Worm (Caenorhabditis elegans) whole organism, early embryonic: ENCODE results near the gene C11H1.9.

Source experiments
- F13C5.2 ChIP-seq: sonication (generic microtip); optimal IDR thresholded peaks from 2 replicates; lab custom pipeline; 2017; ENCODE audit warnings: mild to moderate bottlenecking, missing genetic modification characterization, inconsistent platforms, missing compliant biosample characterization
- aly-1 ChIP-seq: sonication (generic microtip); optimal IDR thresholded peaks from 2 replicates; lab custom pipeline; 2016; ENCODE audit warnings: missing genetic modification characterization, missing compliant biosample characterization
- ama-1 ChIP-seq: fragments of 150-350 bp; optimal IDR thresholded peaks from 2 replicates; lab custom pipeline; 2014
- ceh-36 ChIP-seq: sonication (generic microtip); optimal IDR thresholded peaks from 2 replicates; lab custom pipeline; 2016; ENCODE audit warnings: missing genetic modification characterization, inconsistent platforms, missing compliant biosample characterization
- hmg-4 ChIP-seq: fragments of 200-800 bp; sonication (Bioruptor generic); optimal IDR thresholded peaks from 2 replicates; lab custom pipeline; 2018; ENCODE audit warnings: mild to moderate bottlenecking, missing genetic modification characterization, missing compliant biosample characterization
- tra-4 ChIP-seq: sonication (generic microtip); optimal IDR thresholded peaks from 2 replicates; lab custom pipeline; 2017; ENCODE audit warnings: missing genetic modification characterization, missing compliant biosample characterization

DNA sequence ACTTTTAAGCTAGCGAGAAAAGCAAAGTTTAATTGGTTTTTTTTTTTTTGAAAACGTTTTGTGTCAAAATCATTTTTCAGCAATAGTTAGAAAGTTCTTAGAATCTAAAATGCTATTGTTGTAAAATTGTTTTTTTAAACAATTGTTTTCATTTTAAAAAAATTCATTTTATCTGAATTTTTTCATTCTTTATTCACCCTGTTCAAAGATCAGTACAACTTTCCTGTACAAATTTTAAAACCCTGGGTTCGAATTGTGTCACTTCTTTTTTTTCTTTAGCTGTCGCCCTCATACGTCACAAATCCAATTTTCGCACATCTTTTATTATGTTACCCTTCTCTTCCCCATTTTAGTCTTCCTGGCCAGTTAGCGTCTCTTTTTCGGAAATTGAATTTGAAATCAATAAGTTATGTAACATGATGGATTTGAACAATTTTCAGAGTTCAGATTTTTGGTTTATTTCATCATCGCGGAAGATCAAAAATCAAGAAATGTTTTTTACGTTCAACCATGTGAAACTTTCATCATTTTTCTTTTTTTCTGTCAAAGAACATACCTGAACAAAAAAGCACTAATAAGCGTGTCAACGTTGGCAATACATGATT is 36.6 kb upstream of the C11H1.9 start:
- no peak for TF ChIP-seq tra-4
- no peak for TF ChIP-seq aly-1 (tag; lab: Kevin White, UChicago)
- TF ChIP-seq hmg-4, result no peak
- no peak for TF ChIP-seq ama-1 (lab: Kevin White, UChicago)
- no peak for TF ChIP-seq ceh-36 (tag; lab: Kevin White, UChicago)
- no peak for TF ChIP-seq F13C5.2 (tag; lab: Kevin White, UChicago)
